Fruit fly (Drosophila melanogaster): ENCODE measurements around the gene Vha14-2.

DNA sequence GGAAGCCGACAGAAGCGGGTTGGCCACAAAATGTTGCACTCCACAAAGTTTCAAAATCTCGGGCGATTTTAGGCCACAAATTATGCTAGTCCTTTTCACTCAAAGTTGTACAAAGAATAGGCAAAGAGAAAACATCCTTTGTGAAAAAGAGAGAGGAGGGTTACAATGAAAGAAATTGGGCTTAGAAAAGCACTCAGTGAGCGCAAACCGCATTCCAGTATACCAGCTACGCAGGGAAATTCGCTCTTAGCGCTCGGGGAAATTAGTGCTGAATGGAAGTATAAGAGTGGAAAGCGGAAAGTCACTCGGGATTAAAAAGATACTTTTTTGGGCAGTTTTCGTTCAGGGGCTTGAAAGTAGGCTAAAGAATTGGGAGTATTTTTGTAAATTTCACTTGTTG, 40.3 kb upstream of the Vha14-2 start:
- TF ChIP-seq psq (optimal IDR thresholded peaks at IDR 0.05) (no peak), pan (optimal IDR thresholded peaks at IDR 0.05) (no peak), usp (GFP tag; optimal IDR thresholded peaks at IDR 0.05) (no peak)

Measured in whole organism.